Fruit fly (Drosophila melanogaster): ENCODE data around the gene nuf.

dm6 chr3L:14282139-14282538, 91.5 kb downstream of the nuf start:
- no peak for TF ChIP-seq CG11902 (GFP tag; optimal IDR thresholded peaks at IDR 0.05)
- no peak for TF ChIP-seq pdm3 (GFP tag; optimal IDR thresholded peaks at IDR 0.05)
- no peak for TF ChIP-seq net (GFP tag; optimal IDR thresholded peaks at IDR 0.05)
- TF ChIP-seq cyc (GFP tag; optimal IDR thresholded peaks at IDR 0.05): no peak
- no peak for TF ChIP-seq Sox102F (GFP tag; optimal IDR thresholded peaks at IDR 0.05)
- TF ChIP-seq OdsH (GFP tag; optimal IDR thresholded peaks at IDR 0.05): no peak

Measured in whole organism, prepupa.